Worm (Caenorhabditis elegans) whole organism, L4 larva: ENCODE data around the gene fbxa-39.

Experiments
- F26F4.8 ChIP-seq: fragments of 200-800 bp; sonication (Bioruptor generic); conservative IDR thresholded peaks from 2 replicates; pipeline ENCODE4 v1.3.6; 2022; ENCODE audit warnings: missing genetic modification characterization, missing compliant biosample characterization
- F37D6.2 ChIP-seq: sonication (generic microtip); optimal IDR thresholded peaks from 2 replicates; lab custom pipeline; 2016; ENCODE audit warnings: mild to moderate bottlenecking, missing genetic modification characterization, missing compliant biosample characterization
- T20F7.1 ChIP-seq: fragments of 200-800 bp; sonication (Bioruptor generic); optimal IDR thresholded peaks from 2 replicates; lab custom pipeline; 2018; ENCODE audit warnings: mild to moderate bottlenecking, missing genetic modification characterization, missing compliant biosample characterization
- Y105C5A.15 ChIP-seq: fragments of 200-800 bp; sonication (Bioruptor generic); IDR thresholded peaks from 2 replicates; pipeline ENCODE4 v1.3.6; 2022; ENCODE audit warnings: missing genetic modification characterization, missing compliant biosample characterization
- ZK546.5 ChIP-seq, 2 experiments: sonication (generic microtip); optimal IDR thresholded peaks; 2 replicates each; lab custom pipeline; 2017; ENCODE audit warnings: missing biosample characterization in 2 of 2, missing genetic modification characterization in 2 of 2
- attf-4 ChIP-seq: sonication (generic microtip); optimal IDR thresholded peaks from 3 replicates; lab custom pipeline; 2017; ENCODE audit warnings: missing biosample characterization, missing genetic modification characterization
- ceh-44 ChIP-seq: fragments of 200-800 bp; sonication (Bioruptor generic); IDR thresholded peaks from 2 replicates; pipeline ENCODE4 v1.3.6; 2022; ENCODE audit warnings: missing genetic modification reagents, missing genetic modification characterization, missing compliant biosample characterization
- ceh-82 ChIP-seq: sonication (generic microtip); optimal IDR thresholded peaks from 2 replicates; lab custom pipeline; 2017; ENCODE audit warnings: missing biosample characterization, missing genetic modification characterization
- cey-2 ChIP-seq: sonication (generic microtip); optimal IDR thresholded peaks from 3 replicates; lab custom pipeline; 2017; ENCODE audit warnings: missing genetic modification characterization, mild to moderate bottlenecking, missing compliant biosample characterization, antibody characterized with exemption, borderline replicate concordance; ENCODE audit not compliant: insufficient read depth
- egl-27 ChIP-seq: sonication (generic microtip); optimal IDR thresholded peaks from 3 replicates; lab custom pipeline; 2017; ENCODE audit warnings: missing biosample characterization, missing genetic modification reagents, missing genetic modification characterization
- lin-13 ChIP-seq: fragments of 150-350 bp; optimal IDR thresholded peaks from 2 replicates; lab custom pipeline; 2014; ENCODE audit warnings: missing biosample characterization, missing genetic modification reagents, missing genetic modification characterization
- lin-38 ChIP-seq: fragments of 200-800 bp; sonication (Bioruptor generic); IDR thresholded peaks from 2 replicates; pipeline ENCODE4 v1.3.6; 2022; ENCODE audit warnings: missing genetic modification reagents, missing genetic modification characterization, missing compliant biosample characterization
- lin-39 ChIP-seq: fragments of 150-350 bp; optimal IDR thresholded peaks from 2 replicates; lab custom pipeline; 2014; ENCODE audit warnings: missing biosample characterization, missing genetic modification reagents, missing genetic modification characterization
- mdl-1 ChIP-seq, 2 experiments: fragments of 150-350 bp in 1 of 2; sonication (generic microtip) in 1 of 2; optimal IDR thresholded peaks; 2 replicates each; lab custom pipeline; 2014 to 2017; ENCODE audit warnings: missing biosample characterization in 2 of 2, missing genetic modification characterization in 2 of 2
- nhr-111 ChIP-seq: fragments of 200-800 bp; sonication (Bioruptor generic); optimal IDR thresholded peaks from 2 replicates; lab custom pipeline; 2018; ENCODE audit warnings: mild to moderate bottlenecking, missing genetic modification characterization, missing compliant biosample characterization
- nhr-237 ChIP-seq: sonication (generic microtip); optimal IDR thresholded peaks from 2 replicates; lab custom pipeline; 2017; ENCODE audit warnings: missing biosample characterization, missing genetic modification characterization
- nhr-25 ChIP-seq: sonication (generic microtip); optimal IDR thresholded peaks from 2 replicates; lab custom pipeline; 2017; ENCODE audit warnings: missing genetic modification characterization, mild to moderate bottlenecking, missing compliant biosample characterization, antibody characterized with exemption, moderate library complexity, borderline replicate concordance; ENCODE audit not compliant: insufficient read depth
- nhr-28 ChIP-seq: fragments of 150-350 bp; optimal IDR thresholded peaks from 2 replicates; lab custom pipeline; 2014; ENCODE audit warnings: missing biosample characterization, missing genetic modification characterization
- nhr-41 ChIP-seq: fragments of 200-800 bp; sonication (Bioruptor generic); IDR thresholded peaks from 2 replicates; pipeline ENCODE4 v1.3.6; 2022; ENCODE audit warnings: missing genetic modification reagents, missing genetic modification characterization, missing compliant biosample characterization
- nhr-48 ChIP-seq: sonication (generic microtip); optimal IDR thresholded peaks from 2 replicates; lab custom pipeline; 2016; ENCODE audit warnings: mild to moderate bottlenecking, missing genetic modification characterization, missing compliant biosample characterization
- nhr-76 ChIP-seq: fragments of 150-350 bp; optimal IDR thresholded peaks from 2 replicates; lab custom pipeline; 2014; ENCODE audit warnings: missing biosample characterization, missing genetic modification characterization
- nhr-77 ChIP-seq: fragments of 150-350 bp; optimal IDR thresholded peaks from 2 replicates; lab custom pipeline; 2014; ENCODE audit warnings: missing biosample characterization, missing genetic modification characterization
- rbr-2 ChIP-seq: sonication (generic microtip); optimal IDR thresholded peaks from 2 replicates; lab custom pipeline; 2016; ENCODE audit warnings: missing genotype, missing genetic modification characterization, missing compliant biosample characterization
- set-16 ChIP-seq: fragments of 200-800 bp; sonication (Bioruptor generic); IDR thresholded peaks from 2 replicates; pipeline ENCODE4 v1.3.6; 2022; ENCODE audit warnings: missing genetic modification reagents, missing genetic modification characterization, missing compliant biosample characterization
- snpc-4 ChIP-seq: fragments of 150-350 bp; optimal IDR thresholded peaks from 2 replicates; lab custom pipeline; 2014; ENCODE audit warnings: missing biosample characterization, missing genetic modification characterization
- spr-1 ChIP-seq: sonication (generic microtip); optimal IDR thresholded peaks from 2 replicates; lab custom pipeline; 2016; ENCODE audit warnings: mild to moderate bottlenecking, missing genetic modification characterization, missing compliant biosample characterization
- vab-7 ChIP-seq: fragments of 200-800 bp; sonication (Bioruptor generic); IDR thresholded peaks from 2 replicates; pipeline ENCODE4 v1.3.6; 2022; ENCODE audit warnings: missing genetic modification reagents, missing genetic modification characterization, missing compliant biosample characterization
- zfp-2 ChIP-seq: sonication (generic microtip); optimal IDR thresholded peaks from 2 replicates; lab custom pipeline; 2016; ENCODE audit warnings: mild to moderate bottlenecking, missing genetic modification characterization, missing compliant biosample characterization
- zip-11 ChIP-seq: fragments of 200-800 bp; sonication (Bioruptor generic); IDR thresholded peaks from 2 replicates; pipeline ENCODE4 v1.3.6; 2022; ENCODE audit warnings: missing genetic modification characterization, missing compliant biosample characterization
- zip-2 ChIP-seq: fragments of 150-350 bp; optimal IDR thresholded peaks from 2 replicates; lab custom pipeline; 2014; ENCODE audit warnings: missing biosample characterization, missing genetic modification characterization
- ztf-7 ChIP-seq: fragments of 150-350 bp; optimal IDR thresholded peaks from 2 replicates; lab custom pipeline; 2014; ENCODE audit warnings: missing biosample characterization, missing genetic modification characterization

The fbxa-39 gene

DNA sequence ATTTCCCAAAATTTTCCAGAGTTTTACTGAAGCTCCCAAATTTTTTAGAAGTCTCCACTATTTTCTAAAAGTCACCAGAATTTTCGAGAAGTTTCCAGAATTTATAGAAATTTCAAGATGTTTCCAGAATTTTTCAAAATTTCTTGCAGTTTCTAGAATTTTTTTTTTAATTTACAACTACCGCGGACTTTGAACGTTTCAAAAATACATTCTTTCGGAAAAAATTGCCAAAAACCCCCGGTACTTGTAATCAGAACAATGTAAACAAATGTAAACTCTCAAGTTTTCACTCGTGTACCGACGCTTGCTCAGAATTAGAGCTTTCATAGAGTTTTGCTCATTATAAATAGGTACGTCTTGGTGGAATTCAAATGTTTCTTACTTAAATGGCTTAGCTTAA lies at the start of gene fbxa-39:
Gene fbxa-39 (plus strand): TSS at position 301 of the 400 bp plus-strand sequence.
- TF ChIP-seq vab-7 (GFP tag; lab: Robert Waterston, UW) = no peak
- TF ChIP-seq lin-13 = no peak
- no peak for TF ChIP-seq F26F4.8
- TF ChIP-seq nhr-76 (tag; lab: Kevin White, UChicago) = no peak

DNA sequence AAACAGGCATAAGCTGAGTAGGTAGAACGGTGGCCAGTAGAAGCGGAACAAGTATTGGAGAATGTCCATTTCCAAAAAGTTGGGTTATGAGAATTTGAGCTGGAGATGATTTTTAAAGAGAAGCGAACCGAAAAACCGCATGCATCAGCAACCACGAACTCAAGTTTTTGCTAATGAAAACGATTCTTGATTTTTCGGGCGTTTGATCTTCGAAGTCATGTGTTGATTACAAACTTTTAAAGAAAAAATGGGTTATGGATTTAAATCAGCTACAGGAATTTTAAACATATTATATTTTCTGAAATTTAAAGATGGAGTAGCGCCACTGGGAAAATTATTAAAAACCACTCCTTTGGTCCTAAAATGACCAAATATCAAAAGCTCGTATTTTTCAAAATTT lies 48.9 kb upstream of the fbxa-39 start, which contains the start of gene srd-65:
Gene srd-65 (minus strand): TSS at position 101 of the 400 bp plus-strand sequence.
- no peak for TF ChIP-seq mdl-1 (tag; optimal IDR thresholded peaks at IDR 0.05; lab: Kevin White, UChicago)
- TF ChIP-seq lin-39 (tag; lab: Kevin White, UChicago) = no peak
- no peak for TF ChIP-seq nhr-111
- no peak for TF ChIP-seq nhr-28
- TF ChIP-seq lin-38 (GFP tag; lab: Robert Waterston, UW) = no peak
- no peak for TF ChIP-seq spr-1 (tag; lab: Kevin White, UChicago)
- TF ChIP-seq zfp-2 (tag; lab: Kevin White, UChicago) = no peak
- TF ChIP-seq ZK546.5 (tag; optimal IDR thresholded peaks at IDR 0.05; lab: Kevin White, UChicago) = no peak
- no peak for TF ChIP-seq nhr-48 (tag; lab: Kevin White, UChicago)
- TF ChIP-seq F37D6.2 (tag; lab: Kevin White, UChicago) = no peak
- no peak for TF ChIP-seq rbr-2
- TF ChIP-seq nhr-41 = no peak
- no peak for TF ChIP-seq nhr-25 (tag; lab: Kevin White, UChicago)
- no peak for TF ChIP-seq zip-11
- no peak for TF ChIP-seq T20F7.1 (GFP tag; lab: Kevin White, UChicago)
- no peak for TF ChIP-seq cey-2 (tag; lab: Kevin White, UChicago)
- TF ChIP-seq Y105C5A.15 (GFP tag; lab: Robert Waterston, UW) = no peak
- TF ChIP-seq nhr-237 (tag; lab: Kevin White, UChicago) = no peak
- no peak for TF ChIP-seq attf-4 (tag; lab: Kevin White, UChicago)

DNA sequence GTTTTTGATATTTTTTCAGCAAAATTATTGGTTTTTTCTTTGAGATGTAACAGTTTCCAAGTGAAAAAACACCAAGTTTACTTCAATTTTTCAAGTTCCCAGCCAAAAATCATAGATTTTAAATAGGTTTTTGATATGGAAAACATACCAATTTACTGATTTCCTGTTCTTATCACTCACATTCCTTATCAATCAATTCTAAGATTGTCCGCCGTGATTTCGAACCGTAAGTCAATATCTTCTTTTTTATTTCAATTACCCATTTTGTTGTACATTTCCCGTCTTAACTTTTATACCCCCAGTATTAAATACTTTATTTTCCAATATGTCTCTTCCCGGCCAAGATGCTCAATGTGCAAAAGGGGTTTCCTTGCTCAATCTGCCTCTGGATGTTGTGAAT lies 48.4 kb upstream of the fbxa-39 start, which contains the start of gene fbxa-38:
Gene fbxa-38 (plus strand): TSS at position 195 of the 400 bp plus-strand sequence.
- TF ChIP-seq nhr-41 (no peak), nhr-77 (tag; lab: Kevin White, UChicago) (no peak)
- TF ChIP-seq, all 104 proteins: peak for 0

DNA sequence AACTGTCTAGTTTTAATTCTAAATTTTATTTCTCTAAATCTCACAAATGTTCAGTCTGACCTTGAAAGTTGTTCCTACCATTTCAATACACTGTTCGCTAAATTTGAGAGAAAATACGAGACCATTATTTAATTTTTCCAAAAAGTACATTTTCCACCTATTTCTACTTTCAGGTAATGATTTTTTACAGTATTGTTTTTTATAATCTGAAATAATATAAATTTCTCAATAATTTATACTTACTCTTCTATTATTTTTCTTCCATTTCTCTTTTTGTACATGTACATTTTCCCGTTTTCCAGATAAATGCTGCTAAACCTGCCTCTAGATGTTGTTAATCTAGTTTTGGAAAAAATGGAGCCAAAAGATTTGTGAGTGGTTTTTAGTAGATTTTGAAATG lies 45.4 kb upstream of the fbxa-39 start, which contains the start of gene fbxa-62:
Gene fbxa-62 (plus strand): TSS at position 301 of the 400 bp plus-strand sequence.
- TF ChIP-seq zip-2 (tag; lab: Kevin White, UChicago) (no peak), snpc-4 (tag; lab: Kevin White, UChicago) (no peak), zip-11 (no peak), set-16 (no peak)

DNA sequence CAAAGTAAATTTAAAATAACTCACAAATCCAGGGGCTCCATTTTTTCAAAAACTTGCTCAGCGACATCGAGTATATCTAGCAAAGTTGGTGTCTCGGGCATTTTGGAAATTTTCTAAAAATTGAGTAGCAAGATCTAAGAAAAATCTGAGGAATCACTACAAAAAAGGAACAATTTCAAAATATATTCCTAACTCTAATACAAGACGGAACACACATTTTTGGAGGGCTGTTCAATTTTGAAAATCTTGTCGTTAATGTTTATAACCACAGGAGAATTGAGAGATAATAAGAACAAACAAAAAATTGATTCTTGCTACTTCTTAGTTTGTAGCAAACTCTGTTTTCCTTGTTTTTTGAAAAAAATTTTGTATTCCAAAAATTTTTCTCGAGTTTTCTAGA lies 40.5 kb upstream of the fbxa-39 start, which contains the start of gene fbxa-47:
Gene fbxa-47 (minus strand): TSS at position 101 of the 400 bp plus-strand sequence.
- no peak for TF ChIP-seq Y105C5A.15 (GFP tag; lab: Robert Waterston, UW)
- no peak for TF ChIP-seq egl-27
- TF ChIP-seq ceh-82 (tag; lab: Kevin White, UChicago) = no peak

DNA sequence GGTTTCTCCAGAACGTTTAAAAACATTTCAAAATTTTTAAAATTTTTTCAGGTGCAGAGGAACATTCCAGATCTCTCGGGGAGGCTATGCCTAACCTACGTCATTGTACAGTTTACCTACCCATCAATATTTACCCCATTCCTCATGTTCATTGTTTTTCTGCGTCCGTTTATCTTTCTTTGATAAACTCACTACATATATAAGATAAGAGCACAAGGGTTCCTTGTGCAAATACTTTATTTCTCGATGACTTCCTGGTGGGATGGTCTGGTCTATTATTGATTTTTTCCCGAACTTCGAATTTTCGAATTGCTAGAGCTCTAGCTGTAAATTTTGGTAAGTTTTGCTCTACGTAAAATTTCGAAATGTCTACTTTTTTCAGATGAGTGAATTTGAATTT lies 39.4 kb upstream of the fbxa-39 start:
- TF ChIP-seq ceh-44 (GFP tag; lab: Robert Waterston, UW) = no peak
- no peak for TF ChIP-seq ztf-7 (tag; lab: Kevin White, UChicago)
